Fruit fly (Drosophila melanogaster): ENCODE results near the gene CG13887.
A peak's percentile ranks its signal among the peaks of the same experiment; 100 is the strongest.

Gene CG13887

DNA sequence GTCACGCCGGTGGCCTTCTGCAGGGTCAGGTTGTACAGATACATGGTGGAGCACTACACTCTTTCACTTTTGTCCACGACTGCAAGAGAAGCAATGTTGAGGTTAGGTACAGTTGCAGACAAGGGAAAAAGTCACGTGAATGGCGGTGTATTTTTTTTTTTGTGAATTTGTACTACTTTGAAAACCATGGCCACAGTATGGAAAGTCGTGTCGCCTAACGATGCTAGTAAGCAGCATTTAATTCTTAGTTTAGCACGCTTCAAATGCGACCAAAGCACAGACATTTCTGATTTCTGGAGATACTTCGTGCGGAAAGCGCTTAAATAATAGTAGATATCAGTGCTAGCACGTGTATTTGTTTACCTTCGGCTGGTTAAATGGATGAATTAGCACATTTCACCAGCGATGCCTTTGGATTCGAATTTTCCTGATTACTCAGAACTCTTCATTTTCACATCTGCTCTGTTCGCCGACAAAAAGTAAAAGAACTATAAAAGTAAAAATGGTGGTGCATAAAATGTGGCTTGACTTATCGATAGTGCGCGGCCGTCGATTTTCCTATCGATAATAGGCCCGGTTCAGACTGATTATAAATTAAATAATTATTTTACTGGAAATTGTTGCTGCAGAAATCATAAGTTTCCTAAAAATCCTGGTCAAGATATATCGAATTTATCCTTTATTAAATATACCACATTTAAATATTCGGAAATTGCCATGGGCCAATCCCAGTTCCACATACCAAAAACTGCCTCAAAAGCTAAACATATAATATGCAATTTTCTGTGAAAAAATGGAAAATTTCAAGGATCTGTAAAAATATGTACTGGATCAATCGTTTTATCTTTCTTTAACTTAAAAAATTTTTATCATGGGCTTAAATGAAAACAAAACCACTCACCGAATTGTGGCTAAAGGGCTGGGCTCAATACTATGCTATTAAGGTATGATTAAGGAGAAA is 4.5 kb upstream of the CG13887 start, which contains the start of gene Sf3b3 (continued):
- TF ChIP-seq CG2678 (tag; optimal IDR thresholded peaks at IDR 0.05) (no peak), h (optimal IDR thresholded peaks at IDR 0.05) (no peak), Kr (GFP tag; optimal IDR thresholded peaks at IDR 0.05) (no peak), wek (GFP tag; optimal IDR thresholded peaks at IDR 0.05) (no peak), peb (GFP tag; IDR thresholded peaks at IDR 0.05) (no peak), chn (GFP tag; optimal IDR thresholded peaks at IDR 0.05) (no peak), fd64A (GFP tag; optimal IDR thresholded peaks at IDR 0.05) (no peak), nau (GFP tag; optimal IDR thresholded peaks at IDR 0.05) (no peak), chif (GFP tag; optimal IDR thresholded peaks at IDR 0.05) (no peak), lilli (GFP tag; optimal IDR thresholded peaks at IDR 0.05) (peak; percentile 17), CG5245 (GFP tag; optimal IDR thresholded peaks at IDR 0.05) (no peak), zen (tag; optimal IDR thresholded peaks at IDR 0.05) (peak; percentile 24), CG42726 (GFP tag; IDR thresholded peaks at IDR 0.05; ENCODE audit: partially characterized antibody) (peak; percentile 64), yki (optimal IDR thresholded peaks at IDR 0.05) (no peak), cad (GFP tag; optimal IDR thresholded peaks at IDR 0.05) (no peak), phol (tag; optimal IDR thresholded peaks at IDR 0.05) (peak; percentile 83), tap (tag; optimal IDR thresholded peaks at IDR 0.05) (no peak), slp2 (GFP tag; optimal IDR thresholded peaks at IDR 0.05) (no peak), Oli (tag; optimal IDR thresholded peaks at IDR 0.05) (no peak), Hmr (GFP tag; optimal IDR thresholded peaks at IDR 0.05) (no peak), Chrac-16 (GFP tag; optimal IDR thresholded peaks at IDR 0.05) (no peak), corto (GFP tag; optimal IDR thresholded peaks at IDR 0.05) (no peak), Stat92E (GFP tag; optimal IDR thresholded peaks at IDR 0.05) (peak in 1 of 3 experiments; percentile 59), Hand (GFP tag; optimal IDR thresholded peaks at IDR 0.05) (no peak), trem (tag; optimal IDR thresholded peaks at IDR 0.05) (peak; percentile 28), CG7963 (GFP tag; IDR thresholded peaks at IDR 0.05; ENCODE audit: partially characterized antibody) (peak; percentile 60; the same call in 1 of the 3 replicates), zfh1 (GFP tag; IDR thresholded peaks at IDR 0.05) (0 out of 3 replicates have a peak, but pooled peaks have one; percentile 41), CG15479 (GFP tag; optimal IDR thresholded peaks at IDR 0.05) (no peak), Meics (GFP tag; optimal IDR thresholded peaks at IDR 0.05) (peak; percentile 1), CG10147 (GFP tag; optimal IDR thresholded peaks at IDR 0.05) (no peak), cas (GFP tag; IDR thresholded peaks at IDR 0.05) (no peak), ttk (GFP tag; IDR thresholded peaks at IDR 0.05) (no peak), zf30C (GFP tag; optimal IDR thresholded peaks at IDR 0.05) (no peak), Bgb (GFP tag; IDR thresholded peaks at IDR 0.05; ENCODE audit: partially characterized antibody) (peak; percentile 73), tgo (GFP tag; IDR thresholded peaks at IDR 0.05) (no peak), Ets97D (GFP tag; optimal IDR thresholded peaks at IDR 0.05) (peak; percentile 45), pzg (GFP tag; optimal IDR thresholded peaks at IDR 0.05) (peak; percentile 49), aop (GFP tag; IDR thresholded peaks at IDR 0.05) (no peak), CG10462 (GFP tag; optimal IDR thresholded peaks at IDR 0.05) (no peak), Jarid2 (GFP tag; optimal IDR thresholded peaks at IDR 0.05) (no peak), abd-A (tag; optimal IDR thresholded peaks at IDR 0.05) (no peak), toy (GFP tag; IDR thresholded peaks at IDR 0.05) (0 out of 2 replicates have a peak, but pooled peaks have one; percentile 7), CG13296 (GFP tag; optimal IDR thresholded peaks at IDR 0.05) (no peak), CG4282 (GFP tag; optimal IDR thresholded peaks at IDR 0.05) (no peak), Mrtf (GFP tag; IDR thresholded peaks at IDR 0.05) (no peak), so (GFP tag; IDR thresholded peaks at IDR 0.05) (no peak), sisA (GFP tag; IDR thresholded peaks at IDR 0.05) (no peak), CG16815 (GFP tag; optimal IDR thresholded peaks at IDR 0.05) (no peak), CG32767 (GFP tag; IDR thresholded peaks at IDR 0.05) (no peak)
